Worm (Caenorhabditis elegans) whole organism, L1 larva: ENCODE data around the gene wdr-4.

Experiments used
- alr-1 ChIP-seq: fragments of 200-800 bp; sonication (Bioruptor generic); optimal IDR thresholded peaks from 2 replicates; lab custom pipeline; 2018; ENCODE audit warnings: borderline replicate concordance, mild to moderate bottlenecking, missing genetic modification characterization, missing compliant biosample characterization
- ama-1 ChIP-seq: fragments of 150-350 bp; optimal IDR thresholded peaks from 2 replicates; lab custom pipeline; 2014
- egl-27 ChIP-seq, 2 experiments: fragments of 150-350 bp in 1 of 2; sonication (generic microtip); optimal IDR thresholded peaks; 3 replicates each; lab custom pipeline; 2017 to 2018; ENCODE audit warnings: missing biosample characterization in 2 of 2, missing genetic modification characterization in 2 of 2, missing genetic modification reagents in 2 of 2
- hlh-17 ChIP-seq: fragments of 200-800 bp; sonication (Bioruptor generic); optimal IDR thresholded peaks from 2 replicates; lab custom pipeline; 2018; ENCODE audit warnings: missing genetic modification characterization, mild to moderate bottlenecking, missing compliant biosample characterization, moderate library complexity, borderline replicate concordance
- jun-1 ChIP-seq: fragments of 150-350 bp; optimal IDR thresholded peaks from 2 replicates; lab custom pipeline; 2014; ENCODE audit warnings: missing biosample characterization, missing genetic modification reagents, missing genetic modification characterization
- lin-39 ChIP-seq: fragments of 150-350 bp; optimal IDR thresholded peaks from 2 replicates; lab custom pipeline; 2014; ENCODE audit warnings: missing biosample characterization, missing genetic modification reagents, missing genetic modification characterization
- lir-3 ChIP-seq: sonication (generic microtip); optimal IDR thresholded peaks from 2 replicates; lab custom pipeline; 2016; ENCODE audit warnings: mild to moderate bottlenecking, missing genetic modification characterization, moderate library complexity, missing compliant biosample characterization; ENCODE audit not compliant: poor library complexity
- lsy-2 ChIP-seq, 2 experiments: fragments of 150-350 bp; optimal IDR thresholded peaks; 2 replicates each; lab custom pipeline; 2014; ENCODE audit warnings: missing biosample characterization in 2 of 2, missing genetic modification characterization in 2 of 2
- nhr-28 ChIP-seq: fragments of 150-350 bp; optimal IDR thresholded peaks from 2 replicates; lab custom pipeline; 2014; ENCODE audit warnings: missing biosample characterization, missing genetic modification characterization
- pqm-1 ChIP-seq: sonication (generic microtip); optimal IDR thresholded peaks from 3 replicates; lab custom pipeline; 2017; ENCODE audit warnings: missing biosample characterization, missing genetic modification characterization
- skn-1 ChIP-seq: fragments of 150-350 bp; optimal IDR thresholded peaks from 2 replicates; lab custom pipeline; 2014; ENCODE audit warnings: missing biosample characterization, missing genetic modification characterization
- unc-98 ChIP-seq: fragments of 200-800 bp; sonication (Bioruptor generic); IDR thresholded peaks from 2 replicates; pipeline ENCODE4 v1.3.6; 2022; ENCODE audit warnings: missing genetic modification characterization, missing compliant biosample characterization
- ztf-11 ChIP-seq, 2 experiments: sonication (generic microtip); optimal IDR thresholded peaks; 2 replicates each; lab custom pipeline; 2016 to 2017; ENCODE audit warnings: missing genetic modification characterization in 2 of 2, missing biosample characterization in 1 of 2, missing compliant biosample characterization in 1 of 2

DNA sequence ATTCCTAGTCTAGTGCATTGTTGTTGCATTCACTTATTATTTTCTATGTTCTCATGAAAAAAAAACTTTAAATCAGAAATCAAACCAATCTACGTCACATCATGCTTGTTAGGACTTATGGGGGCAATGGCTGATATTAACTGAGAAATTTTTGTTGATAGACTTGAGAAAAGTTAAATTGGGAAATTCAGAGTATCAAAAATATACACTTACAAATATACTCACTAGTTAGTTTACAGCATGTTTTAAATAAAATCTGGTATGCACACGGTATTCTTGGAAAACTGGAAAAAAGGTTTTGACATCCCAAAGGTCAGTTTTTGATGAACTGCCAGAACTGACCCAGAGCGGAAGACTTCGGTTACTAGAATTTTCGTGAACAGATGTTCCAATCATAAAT lies 44.6 kb upstream of the wdr-4 start:
- TF ChIP-seq ama-1 (lab: Kevin White, UChicago) (no peak), nhr-28 (tag; lab: Kevin White, UChicago) (no peak), skn-1 (no peak), jun-1 (tag; lab: Kevin White, UChicago) (no peak), pqm-1 (tag; lab: Kevin White, UChicago) (no peak), egl-27 (tag; optimal IDR thresholded peaks at IDR 0.05; lab: Kevin White, UChicago) (no peak), lir-3 (tag; lab: Kevin White, UChicago) (no peak), ztf-11 (tag; optimal IDR thresholded peaks at IDR 0.05; lab: Kevin White, UChicago) (no peak), unc-98 (GFP tag; lab: Robert Waterston, UW) (no peak), hlh-17 (GFP tag; lab: Kevin White, UChicago) (no peak), lin-39 (no peak), lsy-2 (tag; optimal IDR thresholded peaks at IDR 0.05; lab: Kevin White, UChicago) (no peak), alr-1 (tag; lab: Kevin White, UChicago) (no peak)
